Fruit fly (Drosophila melanogaster) whole organism, embryonic: ENCODE results near the gene IFT54.

Experiments used
- Ada2b ChIP-seq: fragments of 200-800 bp; sonication (Bioruptor generic); IDR thresholded peaks from 2 replicates; pipeline ENCODE4 v1.3.6; 2022; ENCODE audit warnings: missing biosample characterization, missing genetic modification characterization
- Atf-2 ChIP-seq: fragments of 200-800 bp; sonication (Bioruptor generic); optimal IDR thresholded peaks from 2 replicates; lab custom pipeline; 2016; ENCODE audit warnings: missing biosample characterization, missing genetic modification characterization
- Atf3 ChIP-seq: fragments of 200-800 bp; sonication (Bioruptor generic); optimal IDR thresholded peaks from 3 replicates; lab custom pipeline; 2016; ENCODE audit warnings: missing biosample characterization, missing genetic modification characterization
- Atf6 ChIP-seq: fragments of 200-800 bp; sonication (Bioruptor generic); IDR thresholded peaks from 2 replicates; pipeline ENCODE4 v1.3.6; 2022; ENCODE audit warnings: missing biosample characterization, missing genetic modification characterization
- BtbVII ChIP-seq: fragments of 200-800 bp; sonication (Bioruptor generic); optimal IDR thresholded peaks from 3 replicates; lab custom pipeline; 2017; ENCODE audit warnings: missing biosample characterization, mild to moderate bottlenecking, missing genetic modification characterization
- Bteb2 ChIP-seq: fragments of 200-800 bp; sonication (Bioruptor generic); optimal IDR thresholded peaks from 2 replicates; lab custom pipeline; 2016; ENCODE audit warnings: missing biosample characterization, missing genetic modification characterization
- CG11456 ChIP-seq: fragments of 200-800 bp; sonication (Bioruptor generic); IDR thresholded peaks from 3 replicates; pipeline ENCODE4 v1.3.6; 2022; ENCODE audit warnings: missing biosample characterization, missing genetic modification characterization
- CG12659 ChIP-seq: fragments of 200-800 bp; sonication (Bioruptor generic); optimal IDR thresholded peaks from 3 replicates; lab custom pipeline; 2017; ENCODE audit warnings: mild to moderate bottlenecking, missing biosample characterization, missing genetic modification reagents, missing genetic modification characterization
- CG13894 ChIP-seq: fragments of 200-800 bp; sonication (Bioruptor generic); optimal IDR thresholded peaks from 3 replicates; lab custom pipeline; 2018; ENCODE audit warnings: missing biosample characterization, mild to moderate bottlenecking, missing genetic modification characterization, moderate library complexity
- CG14667 ChIP-seq: fragments of 200-800 bp; sonication (Bioruptor generic); IDR thresholded peaks from 2 replicates; pipeline ENCODE4 v1.3.6; 2022; ENCODE audit warnings: missing biosample characterization, missing genetic modification characterization
- CG17186 ChIP-seq: fragments of 200-800 bp; sonication (Bioruptor generic); optimal IDR thresholded peaks from 3 replicates; lab custom pipeline; 2017; ENCODE audit warnings: missing biosample characterization, missing genetic modification reagents, missing genetic modification characterization
- CG17328 ChIP-seq: fragments of 200-800 bp; sonication (Bioruptor generic); IDR thresholded peaks from 2 replicates; pipeline ENCODE4 v1.3.6; 2022; ENCODE audit warnings: missing biosample characterization, missing genetic modification characterization
- CG17568 ChIP-seq: fragments of 200-800 bp; sonication (Bioruptor generic); optimal IDR thresholded peaks from 2 replicates; lab custom pipeline; 2018; ENCODE audit warnings: missing biosample characterization, mild to moderate bottlenecking, missing genetic modification characterization, moderate library complexity
- CG18599 ChIP-seq: fragments of 200-800 bp; sonication (Bioruptor generic); optimal IDR thresholded peaks from 3 replicates; lab custom pipeline; 2017; ENCODE audit warnings: missing biosample characterization, missing genetic modification characterization, mild to moderate bottlenecking, moderate library complexity, missing genetic modification reagents
- CG30020 ChIP-seq: fragments of 200-800 bp; optimal IDR thresholded peaks from 2 replicates; lab custom pipeline; 2019; ENCODE audit warnings: missing biosample characterization, mild to moderate bottlenecking, missing genetic modification characterization, moderate library complexity
- CG8765 ChIP-seq: fragments of 200-800 bp; sonication (Bioruptor generic); IDR thresholded peaks from 2 replicates; pipeline ENCODE4 v1.3.6; 2022; ENCODE audit warnings: missing biosample characterization, missing genetic modification characterization
- CG9215 ChIP-seq: fragments of 200-800 bp; sonication (Bioruptor generic); IDR thresholded peaks from 2 replicates; pipeline ENCODE4 v1.3.6; 2022; ENCODE audit warnings: missing biosample characterization, missing genetic modification characterization
- CG9609 ChIP-seq: fragments of 200-800 bp; sonication (Bioruptor generic); optimal IDR thresholded peaks from 3 replicates; lab custom pipeline; 2016; ENCODE audit warnings: missing biosample characterization, missing genetic modification characterization
- CkIIα-i1 ChIP-seq: fragments of 200-800 bp; sonication (Bioruptor generic); IDR thresholded peaks from 2 replicates; pipeline ENCODE4 v1.3.6; 2022; ENCODE audit warnings: missing biosample characterization, missing genetic modification characterization
- Drgx ChIP-seq: fragments of 200-800 bp; sonication (Bioruptor generic); IDR thresholded peaks from 2 replicates; pipeline ENCODE4 v1.3.6; 2022; ENCODE audit warnings: missing biosample characterization, missing genetic modification characterization
- Fer1 ChIP-seq: fragments of 200-800 bp; sonication (Bioruptor generic); optimal IDR thresholded peaks from 2 replicates; lab custom pipeline; 2017; ENCODE audit warnings: missing biosample characterization, mild to moderate bottlenecking, missing genetic modification characterization
- GATAe ChIP-seq: fragments of 200-800 bp; sonication (Bioruptor generic); conservative IDR thresholded peaks from 2 replicates; pipeline ENCODE4 v1.3.6; 2022; ENCODE audit warnings: missing biosample characterization, missing genetic modification characterization
- Gsc ChIP-seq: fragments of 200-800 bp; sonication (Bioruptor generic); IDR thresholded peaks from 2 replicates; pipeline ENCODE4 v1.3.6; 2022; ENCODE audit warnings: missing biosample characterization, missing genetic modification characterization
- HHEX ChIP-seq: fragments of 200-800 bp; sonication (Bioruptor generic); optimal IDR thresholded peaks from 3 replicates; lab custom pipeline; 2017; ENCODE audit warnings: missing biosample characterization, mild to moderate bottlenecking, missing genetic modification characterization, missing genetic modification reagents
- Hmx ChIP-seq: fragments of 200-800 bp; sonication (Bioruptor generic); optimal IDR thresholded peaks from 2 replicates; lab custom pipeline; 2016; ENCODE audit warnings: missing biosample characterization, missing genetic modification characterization
- Kr ChIP-seq: fragments of 200-800 bp; sonication (Bioruptor generic); optimal IDR thresholded peaks from 2 replicates; lab custom pipeline; 2017; ENCODE audit warnings: missing biosample characterization, mild to moderate bottlenecking, missing genetic modification characterization
- Myb ChIP-seq: fragments of 200-800 bp; sonication (Bioruptor generic); optimal IDR thresholded peaks from 2 replicates; lab custom pipeline; 2016; ENCODE audit warnings: missing biosample characterization, missing genetic modification characterization
- NFAT ChIP-seq: fragments of 200-800 bp; sonication (Bioruptor generic); IDR thresholded peaks from 2 replicates; pipeline ENCODE4 v1.3.6; 2022; ENCODE audit warnings: missing biosample characterization, missing genetic modification characterization
- Poxn ChIP-seq: fragments of 200-800 bp; sonication (Bioruptor generic); IDR thresholded peaks from 2 replicates; pipeline ENCODE4 v1.3.6; 2022; ENCODE audit warnings: missing biosample characterization, missing genetic modification characterization
- Rfx ChIP-seq: fragments of 200-800 bp; sonication (Bioruptor generic); IDR thresholded peaks from 2 replicates; pipeline ENCODE4 v1.3.6; 2022; ENCODE audit warnings: missing biosample characterization, missing genetic modification characterization
- Sin3A ChIP-seq: fragments of >200 bp; optimal IDR thresholded peaks from 2 replicates; lab custom pipeline; 2018
- Sox102F ChIP-seq: fragments of 200-800 bp; sonication (Bioruptor generic); optimal IDR thresholded peaks from 2 replicates; lab custom pipeline; 2018; ENCODE audit warnings: missing biosample characterization, mild to moderate bottlenecking, missing genetic modification characterization, moderate library complexity
- Sry-δ ChIP-seq: fragments of 200-800 bp; sonication (Bioruptor generic); optimal IDR thresholded peaks from 2 replicates; lab custom pipeline; 2016; ENCODE audit warnings: missing biosample characterization, missing genetic modification characterization
- corto ChIP-seq: fragments of 200-800 bp; sonication (Bioruptor generic); optimal IDR thresholded peaks from 2 replicates; lab custom pipeline; 2016; ENCODE audit warnings: missing biosample characterization, mild to moderate bottlenecking, missing genetic modification characterization, moderate library complexity
- exex ChIP-seq: fragments of 200-800 bp; sonication (Bioruptor generic); optimal IDR thresholded peaks from 4 replicates; lab custom pipeline; 2018; ENCODE audit warnings: missing biosample characterization, mild to moderate bottlenecking, missing genetic modification characterization, moderate library complexity
- gem ChIP-seq: fragments of 200-800 bp; sonication (Bioruptor generic); optimal IDR thresholded peaks from 2 replicates; lab custom pipeline; 2019; ENCODE audit warnings: missing biosample characterization, mild to moderate bottlenecking, missing genetic modification characterization, moderate library complexity
- gfzf ChIP-seq: fragments of 200-800 bp; sonication (Bioruptor generic); optimal IDR thresholded peaks from 2 replicates; lab custom pipeline; 2016; ENCODE audit warnings: missing biosample characterization, mild to moderate bottlenecking, missing genetic modification characterization, moderate library complexity
- gt ChIP-seq: fragments of 200-800 bp; sonication (Bioruptor generic); IDR thresholded peaks from 2 replicates; pipeline ENCODE4 v1.3.6; 2022; ENCODE audit warnings: missing biosample characterization, missing genetic modification characterization
- ind ChIP-seq: fragments of 200-800 bp; sonication (Bioruptor generic); optimal IDR thresholded peaks from 3 replicates; lab custom pipeline; 2016; ENCODE audit warnings: missing biosample characterization, missing genetic modification characterization
- kni ChIP-seq: fragments of 200-800 bp; sonication (Bioruptor generic); optimal IDR thresholded peaks from 3 replicates; lab custom pipeline; 2017; ENCODE audit warnings: mild to moderate bottlenecking, missing biosample characterization, missing genetic modification reagents, missing genetic modification characterization
- lilli ChIP-seq: fragments of 200-800 bp; sonication (Bioruptor generic); optimal IDR thresholded peaks from 3 replicates; lab custom pipeline; 2016; ENCODE audit warnings: missing biosample characterization, missing genetic modification characterization
- pho ChIP-seq: fragments of 200-800 bp; sonication (Bioruptor generic); optimal IDR thresholded peaks from 2 replicates; lab custom pipeline; 2016; ENCODE audit warnings: missing biosample characterization, missing genetic modification characterization
- prd ChIP-seq, 3 experiments: fragments of >200 bp in 2 of 3; fragments of 200-800 bp in 1 of 3; sonication (Bioruptor generic) in 1 of 3; optimal IDR thresholded peaks in 2 of 3; IDR thresholded peaks in 1 of 3; 2 replicates in 2 of 3; 3 replicates in 1 of 3; pipeline versions ENCODE4 v1.3.6 to Lab custom; 2017 to 2022; ENCODE audit warnings: missing biosample characterization in 1 of 3, missing genetic modification characterization in 1 of 3
- pzg ChIP-seq: fragments of 200-800 bp; sonication (Bioruptor generic); optimal IDR thresholded peaks from 3 replicates; lab custom pipeline; 2018; ENCODE audit warnings: missing biosample characterization, mild to moderate bottlenecking, missing genetic modification characterization, moderate library complexity
- rib ChIP-seq: fragments of 200-800 bp; sonication (Bioruptor generic); IDR thresholded peaks from 2 replicates; pipeline ENCODE4 v1.3.6; 2022; ENCODE audit warnings: missing biosample characterization, missing genetic modification characterization
- seq ChIP-seq: fragments of 200-800 bp; sonication (Bioruptor generic); IDR thresholded peaks from 2 replicates; pipeline ENCODE4 v1.3.6; 2022; ENCODE audit warnings: missing biosample characterization, missing genetic modification characterization
- sima ChIP-seq: fragments of 200-800 bp; sonication (Bioruptor generic); optimal IDR thresholded peaks from 2 replicates; lab custom pipeline; 2016; ENCODE audit warnings: missing biosample characterization, missing genetic modification characterization
- slbo ChIP-seq: fragments of 200-800 bp; sonication (Bioruptor generic); IDR thresholded peaks from 2 replicates; pipeline ENCODE4 v1.3.6; 2022; ENCODE audit warnings: missing biosample characterization, missing genetic modification characterization
- unpg ChIP-seq: fragments of 200-800 bp; sonication (Bioruptor generic); optimal IDR thresholded peaks from 3 replicates; lab custom pipeline; 2018; ENCODE audit warnings: missing biosample characterization, mild to moderate bottlenecking, missing genetic modification characterization, moderate library complexity
- wek ChIP-seq: fragments of 200-800 bp; sonication (Bioruptor generic); optimal IDR thresholded peaks from 3 replicates; lab custom pipeline; 2018; ENCODE audit warnings: missing biosample characterization, mild to moderate bottlenecking, missing genetic modification characterization, moderate library complexity
- zen2 ChIP-seq: fragments of 200-800 bp; sonication (Bioruptor generic); IDR thresholded peaks from 3 replicates; pipeline ENCODE4 v1.3.6; 2022; ENCODE audit warnings: missing biosample characterization, missing genetic modification characterization; ENCODE audit not compliant: partially characterized antibody
- zf30C ChIP-seq: fragments of 200-800 bp; sonication (Bioruptor generic); optimal IDR thresholded peaks from 3 replicates; lab custom pipeline; 2018; ENCODE audit warnings: missing biosample characterization, mild to moderate bottlenecking, missing genetic modification characterization

The IFT54 gene

dm6 chr3R:14315912-14316444, 13.8 kb downstream of the IFT54 start, which contains the start of gene Set8 (continued):
- TF ChIP-seq zen2 (GFP tag; lab: Robert Waterston, UW) (no peak; the same call in 2 of the 3 replicates), Poxn (GFP tag; lab: Robert Waterston, UW) (no peak), CG9609 (GFP tag; lab: Kevin White, UChicago) (no peak), CG17186 (GFP tag; lab: Kevin White, UChicago) (peak; percentile 18), kni (no peak), CG17328 (GFP tag; lab: Robert Waterston, UW) (no peak), CG11456 (GFP tag; lab: Robert Waterston, UW) (no peak), Atf-2 (no peak), lilli (GFP tag; lab: Kevin White, UChicago) (no peak), Atf3 (GFP tag; lab: Kevin White, UChicago) (no peak), unpg (GFP tag; lab: Kevin White, UChicago) (no peak), Atf6 (GFP tag; lab: Robert Waterston, UW) (no peak), Myb (GFP tag; lab: Kevin White, UChicago) (peak; percentile 6), Sin3A (peak; percentile 48), CG9215 (GFP tag; lab: Robert Waterston, UW) (no peak), sima (GFP tag; lab: Kevin White, UChicago) (no peak), GATAe (no peak), wek (GFP tag; lab: Kevin White, UChicago) (no peak), pho (GFP tag; lab: Kevin White, UChicago) (no peak), CG30020 (tag; lab: Kevin White, UChicago) (no peak), prd (optimal IDR thresholded peaks at IDR 0.05; lab: Kevin White, UChicago) (no peak), prd (GFP tag; IDR thresholded peaks at IDR 0.05; lab: Robert Waterston, UW) (no peak), Ada2b (GFP tag; lab: Robert Waterston, UW) (no peak), rib (GFP tag; lab: Robert Waterston, UW) (no peak), NFAT (GFP tag; lab: Robert Waterston, UW) (no peak), Fer1 (GFP tag; lab: Kevin White, UChicago) (peak; percentile 11), ind (GFP tag; lab: Kevin White, UChicago) (no peak), Kr (GFP tag; lab: Kevin White, UChicago) (no peak), gfzf (GFP tag; lab: Kevin White, UChicago) (peak; percentile 94), HHEX (GFP tag; lab: Kevin White, UChicago) (no peak), slbo (GFP tag; lab: Robert Waterston, UW) (no peak), CG17568 (GFP tag; lab: Kevin White, UChicago) (no peak), CG13894 (no peak), exex (no peak), seq (GFP tag; lab: Robert Waterston, UW) (no peak), CG18599 (GFP tag; lab: Kevin White, UChicago) (no peak), Drgx (GFP tag; lab: Robert Waterston, UW) (peak; percentile 63; the same call in 1 of the 2 replicates), Hmx (GFP tag; lab: Kevin White, UChicago) (no peak), pzg (GFP tag; lab: Kevin White, UChicago) (peak; percentile 83), Gsc (GFP tag; lab: Robert Waterston, UW) (no peak), zf30C (GFP tag; lab: Kevin White, UChicago) (no peak), CG12659 (GFP tag; lab: Kevin White, UChicago) (peak; percentile 60), BtbVII (GFP tag; lab: Kevin White, UChicago) (no peak), gt (no peak), gem (tag; lab: Kevin White, UChicago) (no peak), Sry-δ (GFP tag; lab: Kevin White, UChicago) (peak; percentile 24), CkIIα-i1 (GFP tag; lab: Robert Waterston, UW) (no peak), Sox102F (no peak), corto (GFP tag; lab: Kevin White, UChicago) (no peak), CG8765 (GFP tag; lab: Robert Waterston, UW) (no peak), Rfx (GFP tag; lab: Robert Waterston, UW) (no peak), CG14667 (GFP tag; lab: Robert Waterston, UW) (no peak), Bteb2 (GFP tag; lab: Kevin White, UChicago) (no peak)
